Worm (Caenorhabditis elegans): Measurements from ENCODE around the gene K09C6.10.
"Not testable (repeated sequence)": the region's sequence is repeated elsewhere in the genome, so short reads cannot be mapped to it uniquely, and the experiment has no call there.

The K09C6.10 gene

DNA sequence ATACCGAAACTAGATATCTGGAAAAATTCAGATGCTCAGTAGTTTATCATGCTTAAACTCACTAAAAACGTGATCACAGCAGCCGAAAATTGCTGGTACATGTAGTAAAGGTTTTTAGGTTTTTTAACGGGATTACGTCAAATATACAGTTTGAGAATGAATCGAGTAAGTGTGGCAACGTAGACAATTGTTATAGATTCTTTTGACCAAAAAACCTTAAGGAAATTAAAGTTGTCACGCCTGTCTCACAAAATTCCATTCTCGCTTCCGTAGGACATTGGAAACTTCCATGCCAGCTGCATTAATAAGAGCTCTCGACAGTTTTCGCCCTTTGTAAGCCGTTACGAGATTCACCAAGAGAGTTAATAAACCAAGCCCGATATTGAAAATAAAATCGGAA is 16.3 kb upstream of the K09C6.10 start, which contains the start of gene srx-31:
TSS of gene srx-31 (minus strand) at position 101 of the 400 bp plus-strand sequence.
- TF ChIP-seq grh-1 (GFP tag; IDR thresholded peaks at IDR 0.05); mef-2 (tag; optimal IDR thresholded peaks at IDR 0.05); lin-13 (GFP tag; optimal IDR thresholded peaks at IDR 0.05): not testable (repeated sequence)

- TF ChIP-seq unc-30 (tag; optimal IDR thresholded peaks at IDR 0.05) (no peak), zip-4 (GFP tag; optimal IDR thresholded peaks at IDR 0.05) (no peak), ces-1 (GFP tag; optimal IDR thresholded peaks at IDR 0.05) (no peak), hlh-4 (tag; optimal IDR thresholded peaks at IDR 0.05) (no peak)
These were observed 13.1 kb upstream of the K09C6.10 start, which contains the start of gene F41H8.2 for ce11 chrV:826097-826496. F41H8.2 (plus strand) TSS chrV:826397.

DNA sequence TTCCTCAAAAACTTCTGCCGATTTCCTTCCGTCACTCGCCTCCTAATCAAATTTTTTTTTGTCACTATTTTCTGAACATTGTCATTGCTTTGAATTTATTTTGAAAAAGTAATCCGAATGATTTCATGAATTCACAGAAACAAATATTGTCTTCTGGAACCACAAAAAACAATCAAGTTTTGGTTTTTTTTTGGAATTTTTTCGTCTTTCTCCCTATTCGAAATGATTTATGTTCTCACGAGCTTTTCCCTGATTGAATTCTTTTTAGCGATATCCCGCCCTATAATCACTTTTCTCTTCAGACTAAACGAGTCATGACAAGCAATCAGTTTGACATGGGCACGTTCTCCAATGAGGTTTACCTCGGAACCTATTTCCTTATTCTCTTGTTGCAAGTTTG is 5.9 kb upstream of the K09C6.10 start, which contains the start of gene F41H8.1:
TSS of gene F41H8.1 (plus strand) at position 301 of the 400 bp plus-strand sequence.
- TF ChIP-seq lin-35 (GFP tag; optimal IDR thresholded peaks at IDR 0.05) (no peak), nhr-28 (tag; optimal IDR thresholded peaks at IDR 0.05) (no peak), ceh-90 (tag; optimal IDR thresholded peaks at IDR 0.05) (no peak), nhr-90 (tag; optimal IDR thresholded peaks at IDR 0.05; ENCODE audit: poor library complexity) (no peak), ama-1 (optimal IDR thresholded peaks at IDR 0.05) (no peak), unc-62 (GFP tag; optimal IDR thresholded peaks at IDR 0.05) (no peak)

DNA sequence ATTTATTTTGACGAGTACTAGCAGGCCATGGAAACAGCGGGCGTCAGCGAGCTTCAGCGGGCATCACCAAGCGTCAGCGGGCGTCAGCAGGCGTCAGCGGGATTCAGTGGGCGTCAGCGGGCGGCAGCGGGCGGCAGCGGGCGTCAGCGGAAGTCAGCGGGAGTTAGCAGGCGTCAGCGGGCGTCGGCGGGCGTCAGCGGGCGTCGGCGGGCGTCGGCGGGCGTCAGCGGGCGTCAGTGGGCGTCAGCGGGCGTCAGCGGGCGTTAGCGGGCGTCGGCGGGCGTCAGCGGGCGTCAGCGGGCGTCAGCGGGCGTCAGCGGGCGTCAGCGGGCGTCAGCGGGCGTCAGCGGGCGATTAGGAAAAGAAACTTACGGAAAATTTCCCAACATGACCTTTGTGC is 3.4 kb downstream of the K09C6.10 start:
- no peak for TF ChIP-seq fkh-4 (tag; optimal IDR thresholded peaks at IDR 0.05; ENCODE audit: borderline replicate concordance)
- TF ChIP-seq ceh-8 (GFP tag; optimal IDR thresholded peaks at IDR 0.05), result peak; percentile 65
- no peak for TF ChIP-seq Y116A8C.19 (tag; optimal IDR thresholded peaks at IDR 0.05; ENCODE audit: borderline replicate concordance)
- no peak for TF ChIP-seq zag-1 (tag; optimal IDR thresholded peaks at IDR 0.05)
- TF ChIP-seq efl-1 (optimal IDR thresholded peaks at IDR 0.05), result no peak
- no peak for TF ChIP-seq efl-1 (GFP tag; optimal IDR thresholded peaks at IDR 0.05 in 1 of 2)
- no peak for TF ChIP-seq lir-3 (tag; optimal IDR thresholded peaks at IDR 0.05; ENCODE audit: poor library complexity)

DNA sequence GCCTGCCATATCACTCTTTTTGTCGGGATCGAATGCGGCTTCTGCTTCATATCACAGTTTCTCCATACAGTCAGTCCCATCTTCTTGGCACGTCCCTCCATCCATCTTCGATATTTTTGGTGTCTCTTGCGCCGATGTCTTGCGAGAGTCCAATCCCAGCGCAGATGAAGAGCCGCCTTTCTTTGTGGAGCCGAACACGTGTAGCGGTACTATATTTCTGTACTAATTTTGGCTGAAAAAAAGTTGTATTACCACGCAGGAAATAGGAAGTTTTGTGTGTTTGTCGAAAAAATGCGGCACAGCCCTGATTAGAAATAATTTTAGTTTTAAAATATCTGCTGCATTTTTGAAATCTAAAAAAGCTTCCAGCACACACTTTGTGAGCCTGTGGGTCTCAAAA is 3.9 kb downstream of the K09C6.10 start, which contains the start of gene K09C6.8:
TSS of gene K09C6.8 (minus strand) at position 101 of the 400 bp plus-strand sequence.
- not testable (repeated sequence) for TF ChIP-seq zip-4 (GFP tag; optimal IDR thresholded peaks at IDR 0.05); nhr-85 (tag); xbp-1 (tag; optimal IDR thresholded peaks at IDR 0.05)

- TF ChIP-seq dpl-1 (GFP tag; optimal IDR thresholded peaks at IDR 0.05) (no peak), lin-15B (tag; optimal IDR thresholded peaks at IDR 0.05) (no peak), snpc-4 (tag; optimal IDR thresholded peaks at IDR 0.05) (no peak), snu-23 (GFP tag; optimal IDR thresholded peaks at IDR 0.05) (no peak)
These were observed 8.3 kb downstream of the K09C6.10 start, which contains the start of gene srbc-13 for ce11 chrV:847521-847920. srbc-13 (plus strand) TSS chrV:847821.

DNA sequence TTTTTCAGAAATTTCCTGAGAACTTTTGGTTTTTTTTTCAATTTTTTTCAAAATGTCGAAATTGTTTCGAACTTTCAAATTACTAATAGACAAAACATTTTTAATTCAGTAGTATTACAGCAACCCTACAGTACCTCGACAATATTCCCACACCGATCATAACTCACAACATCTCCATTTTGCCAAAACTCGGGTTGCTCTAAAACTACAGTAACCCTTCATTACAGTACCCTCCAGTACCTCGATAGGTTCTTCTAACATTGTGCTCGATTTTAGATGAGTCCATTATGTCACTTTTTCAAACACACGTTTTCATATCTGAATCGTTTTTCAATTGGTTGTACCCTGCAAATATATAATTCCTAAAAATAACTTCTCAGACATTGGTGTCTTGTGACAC is 9.8 kb downstream of the K09C6.10 start:
- TF ChIP-seq nhr-85 (tag) (peak; percentile 52), jun-1 (tag; optimal IDR thresholded peaks at IDR 0.05) (no peak), efl-1 (optimal IDR thresholded peaks at IDR 0.05) (no peak), efl-1 (GFP tag; optimal IDR thresholded peaks at IDR 0.05 in 1 of 2) (peak in 1 of 2 experiments; percentile 56)

DNA sequence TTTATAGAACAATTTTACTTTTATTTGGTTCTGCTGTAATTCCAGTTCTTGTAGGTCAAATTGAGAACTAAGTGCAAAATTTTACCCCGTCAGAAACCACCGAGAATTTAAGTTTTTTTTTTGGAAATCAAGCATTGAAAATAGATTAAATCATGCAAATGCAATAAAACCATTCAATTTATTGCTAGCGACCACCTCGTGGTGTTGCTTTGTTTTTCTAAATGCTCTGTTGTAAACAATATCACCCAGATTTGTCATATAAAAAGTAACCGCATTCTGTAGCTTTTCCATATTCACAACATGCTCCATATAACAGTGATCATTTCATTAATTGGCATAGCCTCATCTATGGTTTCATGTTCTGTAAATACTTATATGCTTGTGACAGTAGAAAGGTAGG is 10.3 kb downstream of the K09C6.10 start, which contains the start of gene srbc-12:
TSS of gene srbc-12 (plus strand) at position 301 of the 400 bp plus-strand sequence.
- no peak for TF ChIP-seq nhr-20 (tag; optimal IDR thresholded peaks at IDR 0.05)
- no peak for TF ChIP-seq efl-3 (GFP tag; optimal IDR thresholded peaks at IDR 0.05)

All from whole organism, L1 larva.